Worm (Caenorhabditis elegans): ENCODE data around the gene Y37D8A.25.

DNA sequence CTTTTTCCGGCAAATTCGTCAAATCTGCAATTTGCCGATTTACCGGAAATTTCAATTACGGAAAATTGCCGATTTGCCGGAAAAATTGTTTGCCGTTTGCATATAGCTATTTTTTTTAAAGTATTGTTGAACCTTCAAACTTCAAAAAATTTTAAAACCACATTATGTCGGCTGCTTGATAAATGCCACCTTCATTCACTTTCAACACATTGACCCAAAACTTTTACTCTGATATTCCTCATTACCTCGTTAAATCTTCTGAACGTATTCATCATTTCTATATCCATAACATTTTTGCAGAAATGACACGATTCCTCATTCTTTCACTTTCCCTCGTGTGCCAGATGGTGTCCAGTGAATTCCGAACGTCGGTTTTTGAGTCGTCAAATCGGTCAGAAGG, 9.0 kb upstream of the Y37D8A.25 start, which contains the start of gene Y37D8A.3:
- TF ChIP-seq W03F9.2 (tag; optimal IDR thresholded peaks at IDR 0.05), result no peak
- TF ChIP-seq him-1 (tag; optimal IDR thresholded peaks at IDR 0.05), result no peak
- TF ChIP-seq dao-5 (tag; optimal IDR thresholded peaks at IDR 0.05), result no peak

All from whole organism, L4/young adult.